Worm (Caenorhabditis elegans): ENCODE measurements around the gene C23G10.7.

ce11 chrIII:6177631-6178030 lies 20.6 kb downstream of the C23G10.7 start:
- no peak for TF ChIP-seq fos-1 (tag; optimal IDR thresholded peaks at IDR 0.05)
- no peak for TF ChIP-seq ceh-88 (GFP tag; IDR thresholded peaks at IDR 0.05)
- TF ChIP-seq nhr-77 (tag; optimal IDR thresholded peaks at IDR 0.05): no peak
